Worm (Caenorhabditis elegans): ENCODE data around the gene cox-17.

DNA sequence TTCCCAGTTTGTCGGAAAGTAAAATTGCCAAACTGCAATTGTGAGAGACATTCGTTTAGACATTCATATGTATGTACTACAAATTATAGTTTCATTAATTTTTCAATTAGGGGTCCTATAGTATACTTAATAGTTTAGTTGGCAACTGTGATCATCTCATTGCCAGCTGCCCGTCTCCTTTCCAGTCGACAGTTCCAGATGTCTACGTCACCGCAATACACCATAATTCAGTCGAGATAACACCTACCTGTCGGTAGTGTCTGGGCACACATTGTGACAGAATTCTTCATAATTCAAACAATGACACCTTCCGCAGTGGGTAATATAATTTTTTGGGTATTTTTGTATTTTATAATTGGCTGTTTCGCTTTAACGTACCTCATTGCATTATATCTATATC is 17.3 kb upstream of the cox-17 start, which contains the start of gene F40G9.19:
- TF ChIP-seq dao-5 (tag; optimal IDR thresholded peaks at IDR 0.05), result no peak
- TF ChIP-seq him-1 (tag; optimal IDR thresholded peaks at IDR 0.05), result no peak
- no peak for TF ChIP-seq W03F9.2 (tag; optimal IDR thresholded peaks at IDR 0.05)
